Worm (Caenorhabditis elegans): ENCODE data around the gene ttr-7.

Gene ttr-7

ce11 chrIII:558832-559231 lies 47.0 kb upstream of the ttr-7 start (continued):
- TF ChIP-seq zip-2 (tag; optimal IDR thresholded peaks at IDR 0.05) (no peak), set-16 (GFP tag; IDR thresholded peaks at IDR 0.05) (no peak), daf-16 (GFP tag; optimal IDR thresholded peaks at IDR 0.05) (no peak), daf-16 (tag; optimal IDR thresholded peaks at IDR 0.05) (peak; percentile 95), lin-29 (GFP tag; IDR thresholded peaks at IDR 0.05) (no peak), saeg-2 (GFP tag; IDR thresholded peaks at IDR 0.05) (no peak), hmg-1.1 (GFP tag; IDR thresholded peaks at IDR 0.05) (0 out of 2 replicates have a peak, but pooled peaks have one; percentile 34), daf-19 (GFP tag; conservative IDR thresholded peaks at IDR 0.05) (no peak), hlh-11 (tag; optimal IDR thresholded peaks at IDR 0.05) (peak; percentile 90), fkh-10 (GFP tag; optimal IDR thresholded peaks at IDR 0.05) (no peak), T20F7.1 (GFP tag; optimal IDR thresholded peaks at IDR 0.05) (no peak), fos-1 (tag; optimal IDR thresholded peaks at IDR 0.05) (no peak), nhr-11 (tag; optimal IDR thresholded peaks at IDR 0.05) (no peak), Y5F2A.4 (GFP tag; optimal IDR thresholded peaks at IDR 0.05) (no peak), Y48G9A.11 (GFP tag; IDR thresholded peaks at IDR 0.05) (no peak), nhr-102 (tag; optimal IDR thresholded peaks at IDR 0.05) (no peak), sdz-12 (GFP tag; optimal IDR thresholded peaks at IDR 0.05) (no peak), nhr-42 (GFP tag; IDR thresholded peaks at IDR 0.05) (no peak), lin-15B (tag; optimal IDR thresholded peaks at IDR 0.05) (no peak), mep-1 (tag; optimal IDR thresholded peaks at IDR 0.05) (peak; percentile 44), mdt-29 (GFP tag; IDR thresholded peaks at IDR 0.05) (no peak), lin-1 (GFP tag; IDR thresholded peaks at IDR 0.05) (no peak), aha-1 (tag) (peak; percentile 52), cey-2 (tag; optimal IDR thresholded peaks at IDR 0.05; ENCODE audit: borderline replicate concordance, insufficient read depth) (no peak), ztf-11 (tag; optimal IDR thresholded peaks at IDR 0.05) (no peak), F37D6.2 (tag; optimal IDR thresholded peaks at IDR 0.05) (no peak), zip-11 (GFP tag; IDR thresholded peaks at IDR 0.05) (no peak), F26F4.8 (GFP tag; conservative IDR thresholded peaks at IDR 0.05) (no peak), spr-1 (tag; optimal IDR thresholded peaks at IDR 0.05) (no peak), T26A8.4 (GFP tag; IDR thresholded peaks at IDR 0.05) (no peak), zag-1 (tag; optimal IDR thresholded peaks at IDR 0.05) (no peak), dmd-6 (GFP tag; IDR thresholded peaks at IDR 0.05) (no peak; the same call in 1 of the 2 replicates), dpl-1 (GFP tag; optimal IDR thresholded peaks at IDR 0.05) (no peak), dmd-9 (GFP tag; IDR thresholded peaks at IDR 0.05) (no peak), jun-1 (tag; optimal IDR thresholded peaks at IDR 0.05) (no peak), php-3 (GFP tag; IDR thresholded peaks at IDR 0.05) (no peak), ceh-82 (tag; optimal IDR thresholded peaks at IDR 0.05) (no peak), lin-39 (tag; optimal IDR thresholded peaks at IDR 0.05) (no peak), ZK546.5 (tag; optimal IDR thresholded peaks at IDR 0.05) (no peak), unc-62 (GFP tag; optimal IDR thresholded peaks at IDR 0.05 in 1 of 2) (peak in 1 of 2 experiments; percentile 36), unc-62 (tag; optimal IDR thresholded peaks at IDR 0.05) (no peak), unc-39 (tag; optimal IDR thresholded peaks at IDR 0.05) (no peak), ceh-20 (GFP tag; IDR thresholded peaks at IDR 0.05) (no peak), ctbp-1 (GFP tag; IDR thresholded peaks at IDR 0.05) (no peak), mes-2 (tag; optimal IDR thresholded peaks at IDR 0.05; ENCODE audit: poor library complexity, severe bottlenecking) (peak; percentile 66), nhr-41 (GFP tag; IDR thresholded peaks at IDR 0.05) (peak; percentile 60; the same call in 1 of the 2 replicates), lim-7 (GFP tag; IDR thresholded peaks at IDR 0.05) (no peak), snpc-1.2 (GFP tag; IDR thresholded peaks at IDR 0.05) (no peak), spr-3 (GFP tag; optimal IDR thresholded peaks at IDR 0.05) (no peak), ceh-62 (tag; optimal IDR thresholded peaks at IDR 0.05) (no peak), daf-12 (tag; optimal IDR thresholded peaks at IDR 0.05) (no peak), aly-2 (tag; optimal IDR thresholded peaks at IDR 0.05) (no peak), nhr-237 (tag; optimal IDR thresholded peaks at IDR 0.05) (no peak), mdl-1 (tag; optimal IDR thresholded peaks at IDR 0.05) (peak in 1 of 2 experiments; percentile 55)

All from whole organism, L4 larva.